Fruit fly (Drosophila melanogaster): ENCODE data around the gene Nelf-A.

Gene Nelf-A

DNA sequence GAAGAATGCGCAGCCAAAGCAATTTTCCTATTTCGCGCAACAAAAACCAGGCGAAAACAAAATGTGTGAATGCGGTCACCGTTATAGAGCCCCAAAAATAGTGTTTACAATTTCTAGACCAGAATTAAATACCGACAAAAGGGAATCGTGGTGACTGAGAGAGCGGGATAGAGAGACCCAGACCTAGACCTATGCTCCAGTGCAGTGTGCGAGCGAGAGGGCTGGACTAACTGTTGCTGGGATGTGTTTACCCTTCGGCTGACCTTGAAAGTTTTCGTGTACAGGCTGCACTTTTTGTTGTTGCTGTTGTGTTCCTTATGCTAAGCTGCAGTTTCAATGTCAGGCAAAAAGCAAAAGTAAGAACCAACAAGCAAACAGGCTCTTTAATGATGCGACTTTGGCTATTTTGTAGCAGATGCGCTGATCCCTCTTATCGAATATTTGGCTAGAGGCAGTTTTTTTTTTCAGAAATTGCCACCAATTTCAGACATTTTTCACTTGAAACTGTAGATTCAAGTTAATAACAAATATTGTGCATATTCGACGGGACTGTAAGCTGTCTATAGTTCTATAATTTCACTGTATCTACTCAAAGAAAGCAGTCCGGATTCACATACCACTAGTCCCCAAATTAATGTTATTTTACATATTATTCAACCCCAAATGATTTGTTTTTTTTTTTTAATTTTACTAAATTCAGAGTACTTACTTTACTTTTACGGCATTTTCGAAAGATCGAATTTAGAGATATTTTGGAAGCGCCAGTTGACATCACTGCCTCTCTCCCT, 36.7 kb upstream of the Nelf-A start (continued):
- TF ChIP-seq gem (tag; optimal IDR thresholded peaks at IDR 0.05) (peak; percentile 49), CG6654 (GFP tag; optimal IDR thresholded peaks at IDR 0.05) (peak; percentile 36), pnt (GFP tag; optimal IDR thresholded peaks at IDR 0.05) (no peak), CG5245 (GFP tag; optimal IDR thresholded peaks at IDR 0.05) (peak; percentile 15), sisA (GFP tag; IDR thresholded peaks at IDR 0.05) (peak; percentile 30; the same call in 1 of the 2 replicates), CG4424 (GFP tag; optimal IDR thresholded peaks at IDR 0.05) (peak; percentile 39), vfl (GFP tag; optimal IDR thresholded peaks at IDR 0.05) (no peak), CG2678 (tag; optimal IDR thresholded peaks at IDR 0.05) (peak; percentile 67), CG10147 (GFP tag; optimal IDR thresholded peaks at IDR 0.05) (peak; percentile 22), kni (GFP tag; optimal IDR thresholded peaks at IDR 0.05) (peak; percentile 55), Ptx1 (GFP tag; IDR thresholded peaks at IDR 0.05) (0 out of 2 replicates have a peak, but pooled peaks have one; percentile 31), CG6854 (GFP tag; optimal IDR thresholded peaks at IDR 0.05) (peak; percentile 51), lola (GFP tag; optimal IDR thresholded peaks at IDR 0.05) (peak in 1 of 3 experiments; percentile 59), danr (GFP tag; IDR thresholded peaks at IDR 0.05) (no peak), ab (GFP tag; optimal IDR thresholded peaks at IDR 0.05) (no peak), CG10267 (tag; optimal IDR thresholded peaks at IDR 0.05) (peak; percentile 29), HLH54F (GFP tag; optimal IDR thresholded peaks at IDR 0.05) (no peak), D19B (GFP tag; optimal IDR thresholded peaks at IDR 0.05) (peak; percentile 21), Kr (GFP tag; optimal IDR thresholded peaks at IDR 0.05) (no peak), Tbp (GFP tag; optimal IDR thresholded peaks at IDR 0.05) (peak; percentile 89), CG3281 (GFP tag; optimal IDR thresholded peaks at IDR 0.05) (peak; percentile 19), Dbx (GFP tag; IDR thresholded peaks at IDR 0.05) (peak; percentile 57; the same call in 2 of the 3 replicates), CG7556 (GFP tag; optimal IDR thresholded peaks at IDR 0.05) (peak; percentile 64), Sry-β (GFP tag; optimal IDR thresholded peaks at IDR 0.05) (peak; percentile 93), grau (tag; optimal IDR thresholded peaks at IDR 0.05) (peak; percentile 17), PHDP (tag; optimal IDR thresholded peaks at IDR 0.05) (peak; percentile 27), eve (GFP tag; optimal IDR thresholded peaks at IDR 0.05) (peak in 1 of 2 experiments; percentile 55), Oli (tag; optimal IDR thresholded peaks at IDR 0.05) (peak; percentile 47), Drgx (GFP tag; IDR thresholded peaks at IDR 0.05) (no peak), CG4328 (GFP tag; optimal IDR thresholded peaks at IDR 0.05) (no peak), E2f1 (GFP tag; IDR thresholded peaks at IDR 0.05) (no peak), CG1602 (GFP tag; optimal IDR thresholded peaks at IDR 0.05) (peak; percentile 35), dysf (GFP tag; IDR thresholded peaks at IDR 0.05) (peak; percentile 54; the same call in 1 of the 3 replicates), nmo (GFP tag; optimal IDR thresholded peaks at IDR 0.05) (peak; percentile 38), CG13775 (GFP tag; optimal IDR thresholded peaks at IDR 0.05) (peak; percentile 58), CG9437 (GFP tag; optimal IDR thresholded peaks at IDR 0.05) (peak; percentile 63), CG7786 (GFP tag; optimal IDR thresholded peaks at IDR 0.05) (no peak), CG12659 (GFP tag; optimal IDR thresholded peaks at IDR 0.05) (peak; percentile 46), lov (optimal IDR thresholded peaks at IDR 0.05) (no peak), lov (GFP tag; IDR thresholded peaks at IDR 0.05) (no peak), Xbp1 (GFP tag; optimal IDR thresholded peaks at IDR 0.05) (peak; percentile 46), CG10979 (tag; optimal IDR thresholded peaks at IDR 0.05) (peak; percentile 44), C15 (GFP tag; IDR thresholded peaks at IDR 0.05) (no peak), dmrt99B (tag; optimal IDR thresholded peaks at IDR 0.05) (peak; percentile 54), mld (GFP tag; IDR thresholded peaks at IDR 0.05; ENCODE audit: partially characterized antibody) (no peak), CG6765 (GFP tag; optimal IDR thresholded peaks at IDR 0.05) (peak; percentile 63), Med (GFP tag) (peak; percentile 39), CG30431 (GFP tag; optimal IDR thresholded peaks at IDR 0.05) (peak; percentile 20), bcd (GFP tag; optimal IDR thresholded peaks at IDR 0.05) (peak; percentile 52)
